Worm (Caenorhabditis elegans) whole organism, early embryonic: ENCODE results near the gene F57G8.7.

Experiments
- B0310.2 ChIP-seq: sonication (generic microtip); optimal IDR thresholded peaks from 2 replicates; lab custom pipeline; 2016; ENCODE audit warnings: mild to moderate bottlenecking, missing genetic modification characterization, missing compliant biosample characterization
- F13C5.2 ChIP-seq: sonication (generic microtip); optimal IDR thresholded peaks from 2 replicates; lab custom pipeline; 2017; ENCODE audit warnings: mild to moderate bottlenecking, missing genetic modification characterization, inconsistent platforms, missing compliant biosample characterization
- aly-1 ChIP-seq: sonication (generic microtip); optimal IDR thresholded peaks from 2 replicates; lab custom pipeline; 2016; ENCODE audit warnings: missing genetic modification characterization, missing compliant biosample characterization
- ama-1 ChIP-seq: fragments of 150-350 bp; optimal IDR thresholded peaks from 2 replicates; lab custom pipeline; 2014
- ceh-13 ChIP-seq: fragments of 200-800 bp; sonication (Bioruptor generic); optimal IDR thresholded peaks from 2 replicates; lab custom pipeline; 2018; ENCODE audit warnings: mild to moderate bottlenecking, missing genetic modification characterization, missing compliant biosample characterization
- ceh-36 ChIP-seq: sonication (generic microtip); optimal IDR thresholded peaks from 2 replicates; lab custom pipeline; 2016; ENCODE audit warnings: missing genetic modification characterization, inconsistent platforms, missing compliant biosample characterization
- ets-7 ChIP-seq: sonication (generic microtip); optimal IDR thresholded peaks from 2 replicates; lab custom pipeline; 2016; ENCODE audit warnings: missing genotype, missing genetic modification characterization, missing compliant biosample characterization
- flt-1 ChIP-seq: fragments of 200-800 bp; sonication (Bioruptor generic); IDR thresholded peaks from 2 replicates; pipeline ENCODE4 v1.3.6; 2022; ENCODE audit warnings: missing genetic modification characterization, missing compliant biosample characterization
- hmbx-1 ChIP-seq: sonication (generic microtip); optimal IDR thresholded peaks from 2 replicates; lab custom pipeline; 2016; ENCODE audit warnings: mild to moderate bottlenecking, missing genetic modification characterization, missing compliant biosample characterization
- hmg-4 ChIP-seq: fragments of 200-800 bp; sonication (Bioruptor generic); optimal IDR thresholded peaks from 2 replicates; lab custom pipeline; 2018; ENCODE audit warnings: mild to moderate bottlenecking, missing genetic modification characterization, missing compliant biosample characterization
- hnd-1 ChIP-seq: sonication (generic microtip); optimal IDR thresholded peaks from 2 replicates; lab custom pipeline; 2016; ENCODE audit warnings: missing genetic modification characterization, missing compliant biosample characterization
- pes-1 ChIP-seq: fragments of 200-800 bp; sonication (Bioruptor generic); IDR thresholded peaks from 2 replicates; pipeline ENCODE4 v1.3.6; 2022; ENCODE audit warnings: missing genetic modification reagents, missing genetic modification characterization, missing compliant biosample characterization
- scrt-1 ChIP-seq: fragments of 200-800 bp; sonication (Bioruptor generic); IDR thresholded peaks from 2 replicates; pipeline ENCODE4 v1.3.6; 2022; ENCODE audit warnings: missing genetic modification characterization, missing compliant biosample characterization
- sea-1 ChIP-seq: fragments of 200-800 bp; sonication (Bioruptor generic); conservative IDR thresholded peaks from 2 replicates; pipeline ENCODE4 v1.3.6; 2022; ENCODE audit warnings: missing genetic modification characterization, missing compliant biosample characterization
- tbx-11 ChIP-seq: fragments of 200-800 bp; sonication (Bioruptor generic); IDR thresholded peaks from 2 replicates; pipeline ENCODE4 v1.3.6; 2022; ENCODE audit warnings: missing genetic modification characterization, missing compliant biosample characterization
- tbx-37 ChIP-seq: fragments of 200-800 bp; sonication (Bioruptor generic); conservative IDR thresholded peaks from 2 replicates; pipeline ENCODE4 v1.3.6; 2022; ENCODE audit warnings: missing genetic modification reagents, missing genetic modification characterization, missing compliant biosample characterization
- tra-4 ChIP-seq: sonication (generic microtip); optimal IDR thresholded peaks from 2 replicates; lab custom pipeline; 2017; ENCODE audit warnings: missing genetic modification characterization, missing compliant biosample characterization

Gene F57G8.7

ce11 chrV:16328849-16329248, at the start of gene F57G8.7:
Gene F57G8.7, plus strand, starts transcription at chrV:16329149.
- TF ChIP-seq hmbx-1 (tag; lab: Kevin White, UChicago), result no peak
- TF ChIP-seq B0310.2 (tag; lab: Kevin White, UChicago), result no peak
- TF ChIP-seq ceh-13 (GFP tag; lab: Kevin White, UChicago), result no peak
- no peak for TF ChIP-seq aly-1
- TF ChIP-seq tbx-37 (GFP tag; lab: Robert Waterston, UW), result no peak
- TF ChIP-seq hmg-4 (GFP tag; lab: Kevin White, UChicago), result no peak

DNA sequence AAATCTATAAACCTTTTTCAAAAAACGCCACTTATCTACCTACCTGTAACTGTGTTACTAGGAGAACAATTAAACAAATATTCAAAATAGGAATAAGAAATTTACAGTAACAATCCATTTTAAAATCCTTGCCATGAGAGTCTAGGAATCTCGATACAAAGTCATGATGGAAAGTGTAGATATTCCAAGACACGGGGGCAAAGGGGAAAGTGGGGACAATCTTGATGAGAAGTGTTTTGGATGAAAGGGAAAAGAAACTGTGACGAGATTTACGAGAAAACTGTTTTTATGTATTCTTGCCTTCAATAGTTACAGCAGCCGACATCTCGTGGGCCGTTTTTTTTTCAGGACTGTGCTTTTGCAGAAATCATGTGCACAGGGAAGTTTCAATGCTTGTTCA, 46.8 kb upstream of the F57G8.7 start, which contains the start of gene F28G4.2:
Gene F28G4.2, minus strand, starts transcription at position 175 of the 400 bp plus-strand sequence.
- TF ChIP-seq tbx-11 (GFP tag; lab: Robert Waterston, UW) (no peak), tra-4 (tag; lab: Kevin White, UChicago) (no peak), ets-7 (no peak), hmg-4 (GFP tag; lab: Kevin White, UChicago) (no peak), hmbx-1 (tag; lab: Kevin White, UChicago) (no peak), ceh-36 (no peak), aly-1 (no peak), sea-1 (GFP tag; lab: Robert Waterston, UW) (no peak), tbx-37 (GFP tag; lab: Robert Waterston, UW) (no peak), hnd-1 (tag; lab: Kevin White, UChicago) (no peak), scrt-1 (no peak), flt-1 (no peak), pes-1 (GFP tag; lab: Robert Waterston, UW) (no peak), ceh-13 (GFP tag; lab: Kevin White, UChicago) (no peak), ama-1 (lab: Kevin White, UChicago) (no peak), B0310.2 (tag; lab: Kevin White, UChicago) (no peak)

ce11 chrV:16285794-16286193, 43.2 kb upstream of the F57G8.7 start, which contains the start of gene F28G4.4:
Gene F28G4.4, minus strand, starts transcription at chrV:16285894.
- TF ChIP-seq tra-4 (tag; lab: Kevin White, UChicago) (no peak), hmg-4 (GFP tag; lab: Kevin White, UChicago) (no peak), tbx-11 (GFP tag; lab: Robert Waterston, UW) (no peak), scrt-1 (no peak), sea-1 (GFP tag; lab: Robert Waterston, UW) (no peak), aly-1 (no peak), hnd-1 (tag; lab: Kevin White, UChicago) (no peak), hmbx-1 (tag; lab: Kevin White, UChicago) (no peak), flt-1 (no peak), tbx-37 (GFP tag; lab: Robert Waterston, UW) (no peak), B0310.2 (tag; lab: Kevin White, UChicago) (no peak), ceh-36 (no peak), ama-1 (lab: Kevin White, UChicago) (no peak), F13C5.2 (no peak), pes-1 (GFP tag; lab: Robert Waterston, UW) (no peak), ets-7 (no peak), ceh-13 (GFP tag; lab: Kevin White, UChicago) (no peak)

DNA sequence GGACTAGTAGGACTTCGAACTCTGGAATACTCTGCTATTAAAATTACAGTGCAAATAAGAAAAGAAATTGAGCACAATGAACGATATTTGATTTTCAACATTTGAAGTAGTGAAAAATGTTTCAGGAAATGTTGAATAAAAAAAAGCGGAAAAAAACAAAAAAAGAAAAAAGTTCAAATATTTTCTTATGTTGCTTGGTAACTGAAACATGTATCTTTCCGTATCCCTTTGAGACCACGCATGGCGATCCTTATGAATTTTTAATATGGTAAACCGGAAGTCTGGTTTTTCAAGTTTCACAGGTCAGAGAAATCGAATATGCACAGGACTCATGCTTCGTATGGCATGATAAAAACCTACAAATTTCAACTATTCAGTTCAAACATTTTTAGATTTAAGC, 41.3 kb upstream of the F57G8.7 start, which contains the start of gene F28G4.3:
Gene F28G4.3, minus strand, starts transcription at position 101 of the 400 bp plus-strand sequence.
- TF ChIP-seq hmg-4 (GFP tag; lab: Kevin White, UChicago) (no peak), tbx-37 (GFP tag; lab: Robert Waterston, UW) (no peak), ceh-13 (GFP tag; lab: Kevin White, UChicago) (no peak), B0310.2 (tag; lab: Kevin White, UChicago) (no peak), aly-1 (no peak), F13C5.2 (no peak), tra-4 (tag; lab: Kevin White, UChicago) (no peak), sea-1 (GFP tag; lab: Robert Waterston, UW) (no peak), ceh-36 (no peak), tbx-11 (GFP tag; lab: Robert Waterston, UW) (no peak), scrt-1 (no peak), hnd-1 (tag; lab: Kevin White, UChicago) (no peak), ets-7 (no peak), flt-1 (no peak)

DNA sequence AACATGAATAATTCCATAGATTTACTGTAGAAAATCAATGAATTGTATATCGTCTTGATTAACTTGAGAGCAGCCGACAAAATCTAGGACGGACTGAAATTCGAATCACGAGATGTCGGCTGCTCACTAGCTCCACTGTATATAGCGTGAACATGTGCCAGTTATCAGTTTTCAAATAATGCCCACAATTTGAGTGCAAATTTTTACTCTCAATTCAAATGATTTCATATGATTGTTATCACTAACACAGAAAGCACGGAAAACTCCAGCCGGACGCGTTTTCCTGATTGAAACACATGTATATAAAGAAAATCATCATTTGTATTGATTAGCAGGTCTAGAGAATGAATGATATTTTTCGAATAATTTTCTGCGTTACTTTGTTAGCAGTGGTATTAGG, 36.5 kb upstream of the F57G8.7 start, which contains the start of gene oac-5:
Gene oac-5, plus strand, starts transcription at position 301 of the 400 bp plus-strand sequence.
- TF ChIP-seq flt-1 (no peak), hmbx-1 (tag; lab: Kevin White, UChicago) (no peak), aly-1 (no peak), F13C5.2 (no peak), B0310.2 (tag; lab: Kevin White, UChicago) (no peak), tra-4 (tag; lab: Kevin White, UChicago) (no peak), tbx-11 (GFP tag; lab: Robert Waterston, UW) (no peak)

DNA sequence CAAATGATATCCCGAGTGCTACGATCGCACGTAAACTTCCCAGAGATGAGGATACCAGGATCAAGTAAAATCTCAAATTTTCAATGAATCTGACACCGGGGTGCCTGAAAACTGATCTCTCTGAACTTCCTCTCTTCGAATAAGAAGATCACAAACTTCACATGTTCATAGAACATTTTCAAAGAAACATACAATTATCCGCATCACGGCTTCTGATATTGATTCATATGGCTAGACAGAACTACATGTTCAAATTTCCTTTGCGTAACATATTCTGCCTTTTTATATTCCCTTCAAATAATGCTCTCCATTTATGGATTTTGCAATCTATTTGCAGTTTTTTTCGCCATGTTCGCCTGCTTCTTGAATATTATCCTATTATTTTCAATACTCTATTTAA, 31.9 kb upstream of the F57G8.7 start, which contains the start of gene srbc-83:
Gene srbc-83, plus strand, starts transcription at position 301 of the 400 bp plus-strand sequence.
- TF ChIP-seq pes-1 (GFP tag; lab: Robert Waterston, UW), result no peak
- TF ChIP-seq tbx-37 (GFP tag; lab: Robert Waterston, UW), result no peak
- TF ChIP-seq ceh-13 (GFP tag; lab: Kevin White, UChicago), result no peak
- TF ChIP-seq scrt-1, result no peak
- TF ChIP-seq ets-7, result no peak
- TF ChIP-seq ceh-36, result no peak
- TF ChIP-seq F13C5.2, result no peak
- no peak for TF ChIP-seq hmbx-1 (tag; lab: Kevin White, UChicago)
- TF ChIP-seq hmg-4 (GFP tag; lab: Kevin White, UChicago), result no peak
- TF ChIP-seq aly-1, result no peak
- TF ChIP-seq hnd-1 (tag; lab: Kevin White, UChicago), result no peak
- no peak for TF ChIP-seq sea-1 (GFP tag; lab: Robert Waterston, UW)

DNA sequence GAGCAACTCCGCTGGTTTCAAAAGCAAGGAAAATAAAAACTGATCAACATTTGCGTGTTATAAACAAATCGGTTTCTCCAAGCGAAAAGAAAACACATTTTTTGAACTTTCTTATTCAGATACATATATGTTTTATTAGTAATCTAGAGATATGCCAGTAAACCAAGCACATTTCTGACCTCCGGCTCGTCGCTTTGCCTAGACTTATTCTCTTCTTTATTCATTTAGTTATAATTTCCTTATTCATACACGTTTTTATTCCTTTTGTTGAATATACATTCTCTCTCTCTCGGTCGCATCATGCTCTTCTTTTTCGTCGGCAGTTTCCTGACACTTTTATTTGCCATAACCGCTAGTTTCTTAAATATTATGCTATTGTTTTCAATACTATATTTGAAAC, 30.3 kb upstream of the F57G8.7 start, which contains the start of gene srbc-84:
Gene srbc-84, plus strand, starts transcription at position 301 of the 400 bp plus-strand sequence.
- TF ChIP-seq flt-1, result no peak
- TF ChIP-seq ceh-36, result no peak
- TF ChIP-seq ama-1 (lab: Kevin White, UChicago), result no peak
- no peak for TF ChIP-seq aly-1
- no peak for TF ChIP-seq ceh-13 (GFP tag; lab: Kevin White, UChicago)
- no peak for TF ChIP-seq tbx-11 (GFP tag; lab: Robert Waterston, UW)
- TF ChIP-seq ets-7, result no peak
- no peak for TF ChIP-seq F13C5.2
- no peak for TF ChIP-seq hnd-1 (tag; lab: Kevin White, UChicago)
- TF ChIP-seq scrt-1, result no peak
- no peak for TF ChIP-seq sea-1 (GFP tag; lab: Robert Waterston, UW)
- TF ChIP-seq pes-1 (GFP tag; lab: Robert Waterston, UW), result no peak
- no peak for TF ChIP-seq hmbx-1 (tag; lab: Kevin White, UChicago)
- TF ChIP-seq tra-4 (tag; lab: Kevin White, UChicago), result no peak
